Fruit fly (Drosophila melanogaster) whole organism, embryonic: ENCODE data around the gene mRpL46.

Experiments used
- Bteb2 ChIP-seq: fragments of 200-800 bp; sonication (Bioruptor generic); optimal IDR thresholded peaks from 2 replicates; lab custom pipeline; 2016; ENCODE audit warnings: missing biosample characterization, missing genetic modification characterization
- CG10274 ChIP-seq: fragments of 200-800 bp; sonication (Bioruptor generic); optimal IDR thresholded peaks from 3 replicates; lab custom pipeline; 2017; ENCODE audit warnings: missing biosample characterization, mild to moderate bottlenecking, missing genetic modification characterization
- CG10543 ChIP-seq: fragments of 200-800 bp; sonication (Bioruptor generic); optimal IDR thresholded peaks from 3 replicates; lab custom pipeline; 2017; ENCODE audit warnings: missing biosample characterization, mild to moderate bottlenecking, missing genetic modification characterization, moderate library complexity
- CG12236 ChIP-seq: fragments of 200-800 bp; sonication (Bioruptor generic); optimal IDR thresholded peaks from 2 replicates; lab custom pipeline; 2016; ENCODE audit warnings: missing biosample characterization, missing genetic modification characterization
- CG12391 ChIP-seq: fragments of 200-800 bp; sonication (Bioruptor generic); optimal IDR thresholded peaks from 3 replicates; lab custom pipeline; 2018; ENCODE audit warnings: missing biosample characterization, mild to moderate bottlenecking, missing genetic modification characterization, moderate library complexity
- CG15479 ChIP-seq: fragments of 200-800 bp; sonication (Bioruptor generic); optimal IDR thresholded peaks from 3 replicates; lab custom pipeline; 2019; ENCODE audit warnings: missing biosample characterization, mild to moderate bottlenecking, missing genetic modification characterization, moderate library complexity
- CG1647 ChIP-seq: fragments of 200-800 bp; sonication (Bioruptor generic); optimal IDR thresholded peaks from 3 replicates; lab custom pipeline; 2016; ENCODE audit warnings: missing biosample characterization, missing genetic modification characterization
- CG2712 ChIP-seq: fragments of 200-800 bp; optimal IDR thresholded peaks from 3 replicates; lab custom pipeline; 2019; ENCODE audit warnings: missing biosample characterization, mild to moderate bottlenecking, missing genetic modification characterization, moderate library complexity
- CG31365 ChIP-seq: fragments of 200-800 bp; sonication (Bioruptor generic); optimal IDR thresholded peaks from 2 replicates; lab custom pipeline; 2018; ENCODE audit warnings: missing biosample characterization, mild to moderate bottlenecking, missing genetic modification characterization
- CG32767 ChIP-seq: fragments of 200-800 bp; sonication (Bioruptor generic); IDR thresholded peaks from 2 replicates; pipeline ENCODE4 v1.3.6; 2022; ENCODE audit warnings: missing biosample characterization, missing genetic modification characterization
- CG43689 ChIP-seq: fragments of 200-800 bp; sonication (Bioruptor generic); IDR thresholded peaks from 2 replicates; pipeline ENCODE4 v1.3.6; 2022; ENCODE audit warnings: missing biosample characterization, missing genetic modification characterization
- CG7987 ChIP-seq: fragments of 200-800 bp; sonication (Bioruptor generic); optimal IDR thresholded peaks from 2 replicates; lab custom pipeline; 2018; ENCODE audit warnings: missing biosample characterization, mild to moderate bottlenecking, missing genetic modification characterization, moderate library complexity
- CG8478 ChIP-seq: fragments of >200 bp; optimal IDR thresholded peaks from 2 replicates; lab custom pipeline; 2018
- Chrac-16 ChIP-seq: fragments of 200-800 bp; sonication (Bioruptor generic); optimal IDR thresholded peaks from 3 replicates; lab custom pipeline; 2016; ENCODE audit warnings: missing biosample characterization, missing genetic modification characterization
- CoRest ChIP-seq: fragments of 200-800 bp; sonication (Bioruptor generic); optimal IDR thresholded peaks from 3 replicates; lab custom pipeline; 2018; ENCODE audit warnings: missing biosample characterization, mild to moderate bottlenecking, missing genetic modification characterization, moderate library complexity
- Doc2 ChIP-seq: fragments of 200-800 bp; sonication (Bioruptor generic); IDR thresholded peaks from 2 replicates; pipeline ENCODE4 v1.3.6; 2022; ENCODE audit warnings: missing biosample characterization, missing genetic modification characterization
- Dref ChIP-seq: fragments of 200-800 bp; sonication (Bioruptor generic); IDR thresholded peaks from 2 replicates; pipeline ENCODE4 v1.3.6; 2022; ENCODE audit warnings: missing biosample characterization, missing genetic modification characterization
- GATAe ChIP-seq: fragments of 200-800 bp; sonication (Bioruptor generic); conservative IDR thresholded peaks from 2 replicates; pipeline ENCODE4 v1.3.6; 2022; ENCODE audit warnings: missing biosample characterization, missing genetic modification characterization
- Gug ChIP-seq: fragments of 200-800 bp; sonication (Bioruptor generic); IDR thresholded peaks from 4 replicates; pipeline ENCODE4 v1.3.6; 2022; ENCODE audit warnings: missing biosample characterization, missing genetic modification characterization
- H2.0 ChIP-seq: fragments of 200-800 bp; sonication (Bioruptor generic); IDR thresholded peaks from 2 replicates; pipeline ENCODE4 v1.3.6; 2022; ENCODE audit warnings: missing biosample characterization, missing genetic modification characterization
- Hmx ChIP-seq: fragments of 200-800 bp; sonication (Bioruptor generic); optimal IDR thresholded peaks from 2 replicates; lab custom pipeline; 2016; ENCODE audit warnings: missing biosample characterization, missing genetic modification characterization
- Kr ChIP-seq: fragments of 200-800 bp; sonication (Bioruptor generic); optimal IDR thresholded peaks from 2 replicates; lab custom pipeline; 2017; ENCODE audit warnings: missing biosample characterization, mild to moderate bottlenecking, missing genetic modification characterization
- Mrtf ChIP-seq: fragments of 200-800 bp; sonication (Bioruptor generic); IDR thresholded peaks from 3 replicates; pipeline ENCODE4 v1.3.6; 2022; ENCODE audit warnings: missing biosample characterization, missing genetic modification characterization
- Ravus ChIP-seq: fragments of 200-800 bp; sonication (Bioruptor generic); IDR thresholded peaks from 2 replicates; pipeline ENCODE4 v1.3.6; 2022; ENCODE audit warnings: missing biosample characterization, missing genetic modification characterization
- Sin3A ChIP-seq: fragments of >200 bp; optimal IDR thresholded peaks from 2 replicates; lab custom pipeline; 2018
- Ssrp ChIP-seq: fragments of 200-800 bp; sonication (Bioruptor generic); optimal IDR thresholded peaks from 2 replicates; lab custom pipeline; 2018; ENCODE audit warnings: missing biosample characterization, mild to moderate bottlenecking, missing genetic modification characterization, moderate library complexity
- Trl ChIP-seq, 3 experiments: fragments of >200 bp in 2 of 3; fragments of 200-800 bp in 1 of 3; sonication (Bioruptor generic) in 1 of 3; optimal IDR thresholded peaks; 2 replicates in 1 of 3; 3 replicates in 2 of 3; lab custom pipeline; 2016 to 2017; ENCODE audit warnings: missing biosample characterization in 1 of 3, missing genetic modification characterization in 1 of 3
- Usf ChIP-seq: fragments of 200-800 bp; sonication (Bioruptor generic); optimal IDR thresholded peaks from 2 replicates; lab custom pipeline; 2017; ENCODE audit warnings: missing genotype, missing biosample characterization, missing genetic modification characterization
- Vsx1 ChIP-seq: fragments of 200-800 bp; sonication (Bioruptor generic); optimal IDR thresholded peaks from 2 replicates; lab custom pipeline; 2017; ENCODE audit warnings: missing biosample characterization, mild to moderate bottlenecking, missing genetic modification characterization, missing genetic modification reagents
- chif ChIP-seq, 2 experiments: fragments of 200-800 bp; sonication (Bioruptor generic); optimal IDR thresholded peaks; 3 replicates each; lab custom pipeline; 2016; ENCODE audit warnings: missing biosample characterization in 2 of 2, missing genetic modification characterization in 2 of 2
- crp ChIP-seq, 2 experiments: fragments of 200-800 bp; sonication (Bioruptor generic); optimal IDR thresholded peaks; 2 replicates in 1 of 2; 3 replicates in 1 of 2; lab custom pipeline; 2017; ENCODE audit warnings: missing biosample characterization in 2 of 2, missing genetic modification characterization in 2 of 2, mild to moderate bottlenecking in 1 of 2, moderate library complexity in 1 of 2
- cwo ChIP-seq: fragments of 200-800 bp; sonication (Bioruptor generic); optimal IDR thresholded peaks from 3 replicates; lab custom pipeline; 2017; ENCODE audit warnings: missing biosample characterization, missing genetic modification characterization, mild to moderate bottlenecking, moderate library complexity, missing genetic modification reagents
- dimm ChIP-seq: fragments of 200-800 bp; sonication (Bioruptor generic); IDR thresholded peaks from 2 replicates; pipeline ENCODE4 v1.3.6; 2022; ENCODE audit warnings: missing biosample characterization, missing genetic modification characterization
- ems ChIP-seq: fragments of 200-800 bp; sonication (Bioruptor generic); optimal IDR thresholded peaks from 3 replicates; lab custom pipeline; 2016; ENCODE audit warnings: missing biosample characterization, missing genetic modification characterization
- ewg ChIP-seq: fragments of 200-800 bp; sonication (Bioruptor generic); optimal IDR thresholded peaks from 3 replicates; lab custom pipeline; 2017; ENCODE audit warnings: mild to moderate bottlenecking, missing biosample characterization, missing genetic modification reagents, missing genetic modification characterization
- fd3F ChIP-seq: fragments of 200-800 bp; sonication (Bioruptor generic); optimal IDR thresholded peaks from 2 replicates; lab custom pipeline; 2018; ENCODE audit warnings: missing biosample characterization, mild to moderate bottlenecking, missing genetic modification characterization, moderate library complexity
- fd64A ChIP-seq: fragments of 200-800 bp; sonication (Bioruptor generic); optimal IDR thresholded peaks from 3 replicates; lab custom pipeline; 2018; ENCODE audit warnings: missing biosample characterization, mild to moderate bottlenecking, missing genetic modification characterization
- gcm2 ChIP-seq: fragments of 200-800 bp; sonication (Bioruptor generic); optimal IDR thresholded peaks from 2 replicates; lab custom pipeline; 2016; ENCODE audit warnings: missing biosample characterization, missing genetic modification characterization
- gro ChIP-seq: fragments of 200-800 bp; sonication (Bioruptor generic); optimal IDR thresholded peaks from 2 replicates; lab custom pipeline; 2016; ENCODE audit warnings: missing biosample characterization, missing genetic modification characterization
- gt ChIP-seq: fragments of 200-800 bp; sonication (Bioruptor generic); IDR thresholded peaks from 2 replicates; pipeline ENCODE4 v1.3.6; 2022; ENCODE audit warnings: missing biosample characterization, missing genetic modification characterization
- lmd ChIP-seq: fragments of 200-800 bp; sonication (Bioruptor generic); IDR thresholded peaks from 2 replicates; pipeline ENCODE4 v1.3.6; 2022; ENCODE audit warnings: missing biosample characterization, missing genetic modification characterization
- lola ChIP-seq, 3 experiments: fragments of >200 bp in 2 of 3; fragments of 200-800 bp in 1 of 3; sonication (Bioruptor generic) in 1 of 3; optimal IDR thresholded peaks; 2 replicates each; lab custom pipeline; 2017 to 2019; ENCODE audit warnings: missing biosample characterization in 3 of 3, missing genetic modification characterization in 3 of 3, mild to moderate bottlenecking in 1 of 3, moderate library complexity in 1 of 3
- mirr ChIP-seq: fragments of 200-800 bp; sonication (Bioruptor generic); optimal IDR thresholded peaks from 3 replicates; lab custom pipeline; 2018; ENCODE audit warnings: missing biosample characterization, mild to moderate bottlenecking, missing genetic modification characterization
- nom ChIP-seq: fragments of 200-800 bp; sonication (Bioruptor generic); optimal IDR thresholded peaks from 2 replicates; lab custom pipeline; 2017; ENCODE audit warnings: missing biosample characterization, missing genetic modification characterization, mild to moderate bottlenecking, moderate library complexity, missing genetic modification reagents
- pzg ChIP-seq: fragments of 200-800 bp; sonication (Bioruptor generic); optimal IDR thresholded peaks from 3 replicates; lab custom pipeline; 2018; ENCODE audit warnings: missing biosample characterization, mild to moderate bottlenecking, missing genetic modification characterization, moderate library complexity
- sd ChIP-seq: fragments of 200-800 bp; sonication (Bioruptor generic); optimal IDR thresholded peaks from 3 replicates; lab custom pipeline; 2018; ENCODE audit warnings: missing biosample characterization, mild to moderate bottlenecking, missing genetic modification characterization, moderate library complexity
- sqz ChIP-seq: fragments of 200-800 bp; sonication (Bioruptor generic); optimal IDR thresholded peaks from 3 replicates; lab custom pipeline; 2018; ENCODE audit warnings: missing biosample characterization, mild to moderate bottlenecking, missing genetic modification characterization
- tio ChIP-seq: fragments of 200-800 bp; sonication (Bioruptor generic); optimal IDR thresholded peaks from 2 replicates; lab custom pipeline; 2017; ENCODE audit warnings: missing biosample characterization, missing genetic modification characterization, inconsistent platforms
- z ChIP-seq: fragments of 200-800 bp; sonication (Bioruptor generic); IDR thresholded peaks from 3 replicates; pipeline ENCODE4 v1.3.6; 2022; ENCODE audit warnings: missing biosample characterization, missing genetic modification characterization
- zen2 ChIP-seq: fragments of 200-800 bp; sonication (Bioruptor generic); IDR thresholded peaks from 3 replicates; pipeline ENCODE4 v1.3.6; 2022; ENCODE audit warnings: missing biosample characterization, missing genetic modification characterization; ENCODE audit not compliant: partially characterized antibody

mRpL46 gene

DNA sequence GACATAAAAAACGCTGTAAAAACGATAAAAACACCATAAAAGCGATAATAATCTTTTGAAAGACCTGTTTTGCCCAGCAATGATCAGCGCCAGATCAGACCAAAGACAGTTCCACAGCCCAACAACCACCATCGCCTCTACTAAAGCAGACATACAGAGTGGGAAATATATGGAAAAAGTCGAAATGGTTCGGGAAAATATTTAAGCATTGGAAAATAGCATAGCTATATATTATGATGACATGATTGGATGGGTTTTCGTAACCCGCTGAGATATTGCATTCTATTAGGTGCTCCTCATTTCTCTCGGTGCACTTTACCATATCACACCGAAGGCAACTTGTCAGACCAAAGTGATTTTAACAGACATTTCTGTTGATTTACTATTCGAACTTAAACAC, 31.4 kb downstream of the mRpL46 start (continued):
- TF ChIP-seq crp (GFP tag; optimal IDR thresholded peaks at IDR 0.05; lab: Kevin White, UChicago) (peak in 1 of 2 experiments; percentile 37), ewg (GFP tag; lab: Kevin White, UChicago) (peak; percentile 71), CG32767 (GFP tag; lab: Robert Waterston, UW) (peak; percentile 82), CG10543 (GFP tag; lab: Kevin White, UChicago) (peak; percentile 19), Usf (peak; percentile 29), cwo (peak; percentile 81), ems (GFP tag; lab: Kevin White, UChicago) (peak; percentile 87), z (GFP tag; lab: Robert Waterston, UW) (0 out of 3 replicates have a peak, but pooled peaks have one; percentile 44), Kr (GFP tag; lab: Kevin White, UChicago) (no peak), Vsx1 (GFP tag; lab: Kevin White, UChicago) (no peak), CG12236 (peak; percentile 73), CG7987 (peak; percentile 81), Ravus (peak; percentile 82), Ssrp (tag; lab: Kevin White, UChicago) (peak; percentile 78), Gug (GFP tag; lab: Robert Waterston, UW) (peak; percentile 91), chif (GFP tag; optimal IDR thresholded peaks at IDR 0.05; lab: Kevin White, UChicago) (peak; percentile 84 to 91), lola (GFP tag; optimal IDR thresholded peaks at IDR 0.05; lab: Kevin White, UChicago) (peak in 1 of 3 experiments; percentile 64), mirr (peak; percentile 74), Bteb2 (peak; percentile 87), CG15479 (GFP tag; lab: Kevin White, UChicago) (no peak), pzg (GFP tag; lab: Kevin White, UChicago) (peak; percentile 14), CG1647 (GFP tag; lab: Kevin White, UChicago) (peak; percentile 89), Mrtf (GFP tag; lab: Robert Waterston, UW) (peak; percentile 90), CG10274 (peak; percentile 60), Trl (optimal IDR thresholded peaks at IDR 0.05; lab: Kevin White, UChicago) (no peak), Trl (GFP tag; optimal IDR thresholded peaks at IDR 0.05; lab: Kevin White, UChicago) (peak; percentile 91), tio (GFP tag; lab: Kevin White, UChicago) (no peak), H2.0 (GFP tag; lab: Robert Waterston, UW) (peak; percentile 92), Doc2 (GFP tag; lab: Robert Waterston, UW) (peak; percentile 74), fd64A (peak; percentile 49), CG8478 (lab: Kevin White, UChicago) (no peak), nom (GFP tag; lab: Kevin White, UChicago) (peak; percentile 66), lmd (GFP tag; lab: Robert Waterston, UW) (peak; percentile 94), fd3F (GFP tag; lab: Kevin White, UChicago) (peak; percentile 91), dimm (peak; percentile 80), sqz (GFP tag; lab: Kevin White, UChicago) (no peak), CG2712 (tag; lab: Kevin White, UChicago) (peak; percentile 89), zen2 (GFP tag; lab: Robert Waterston, UW) (no peak), Sin3A (lab: Kevin White, UChicago) (no peak), GATAe (GFP tag; lab: Robert Waterston, UW) (peak; percentile 67; the same call in 1 of the 2 replicates), CG31365 (peak; percentile 76), CG12391 (tag; lab: Kevin White, UChicago) (peak; percentile 88), Chrac-16 (GFP tag; lab: Kevin White, UChicago) (peak; percentile 87), Hmx (GFP tag; lab: Kevin White, UChicago) (no peak), gro (GFP tag; lab: Kevin White, UChicago) (peak; percentile 90), CG43689 (GFP tag; lab: Robert Waterston, UW) (peak; percentile 75), Dref (no peak), gt (GFP tag; lab: Robert Waterston, UW) (peak; percentile 64), CoRest (tag; lab: Kevin White, UChicago) (peak; percentile 90), sd (tag; lab: Kevin White, UChicago) (peak; percentile 74), gcm2 (GFP tag; lab: Kevin White, UChicago) (peak; percentile 84)
